Fruit fly (Drosophila melanogaster): Measurements from ENCODE around the gene Cbp80.

DNA sequence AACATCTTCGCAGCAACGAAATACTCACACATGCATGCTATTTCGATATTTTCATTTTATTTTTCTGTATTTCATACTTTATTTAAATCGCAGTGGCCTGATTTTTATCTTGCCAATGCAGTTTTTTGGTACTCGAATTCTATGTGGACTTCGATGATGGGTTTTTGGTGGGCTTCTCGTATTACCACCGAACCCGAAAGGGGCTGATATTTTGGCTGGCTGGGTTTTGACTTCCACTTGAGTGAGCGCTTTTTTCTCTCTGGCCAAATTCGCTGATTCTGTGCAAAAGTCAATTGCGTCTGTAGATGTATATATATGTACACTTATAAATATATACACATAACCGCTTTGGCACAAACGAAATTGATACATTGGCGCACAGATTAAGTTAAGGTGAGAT lies 44.5 kb upstream of the Cbp80 start:
- no peak for TF ChIP-seq EcR (GFP tag; optimal IDR thresholded peaks at IDR 0.05)
- no peak for TF ChIP-seq pan (optimal IDR thresholded peaks at IDR 0.05)

All from whole organism.